Worm (Caenorhabditis elegans) whole organism, young adult: ENCODE results near the gene T07F12.4.
A peak's percentile ranks its signal among the peaks of the same experiment; 100 is the strongest.

Experiments
- F22D6.2 ChIP-seq: sonication (generic microtip); optimal IDR thresholded peaks from 2 replicates; lab custom pipeline; 2016; ENCODE audit warnings: mild to moderate bottlenecking, missing genetic modification characterization, missing compliant biosample characterization
- F57C9.4 ChIP-seq: sonication (generic microtip); optimal IDR thresholded peaks from 2 replicates; lab custom pipeline; 2017; ENCODE audit warnings: mild to moderate bottlenecking, missing genetic modification characterization, missing compliant biosample characterization
- Y56A3A.18 ChIP-seq: fragments of 200-800 bp; sonication (Bioruptor generic); IDR thresholded peaks from 2 replicates; pipeline ENCODE4 v1.3.6; 2022; ENCODE audit warnings: missing genetic modification reagents, missing genetic modification characterization, missing compliant biosample characterization
- attf-6 ChIP-seq: fragments of 200-800 bp; sonication (Bioruptor generic); IDR thresholded peaks from 2 replicates; pipeline ENCODE4 v1.3.6; 2022; ENCODE audit warnings: missing genetic modification reagents, missing genetic modification characterization, missing compliant biosample characterization
- ceh-91 ChIP-seq: fragments of 200-800 bp; sonication (Bioruptor generic); IDR thresholded peaks from 2 replicates; pipeline ENCODE4 v1.3.6; 2022; ENCODE audit warnings: missing genetic modification reagents, missing genetic modification characterization, missing compliant biosample characterization
- dox-1 ChIP-seq: fragments of 200-800 bp; sonication (Bioruptor generic); IDR thresholded peaks from 2 replicates; pipeline ENCODE4 v1.3.6; 2022; ENCODE audit warnings: missing genetic modification reagents, missing genetic modification characterization, missing compliant biosample characterization
- efl-1 ChIP-seq: fragments of 150-350 bp; optimal IDR thresholded peaks from 2 replicates; lab custom pipeline; 2014; ENCODE audit warnings: missing biosample characterization, missing genetic modification reagents, missing genetic modification characterization
- egl-18 ChIP-seq: fragments of 200-800 bp; sonication (Bioruptor generic); IDR thresholded peaks from 2 replicates; pipeline ENCODE4 v1.3.6; 2022; ENCODE audit warnings: missing genetic modification reagents, missing genetic modification characterization, missing compliant biosample characterization
- ets-4 ChIP-seq: fragments of 200-800 bp; sonication (Bioruptor generic); optimal IDR thresholded peaks from 2 replicates; lab custom pipeline; 2018; ENCODE audit warnings: mild to moderate bottlenecking, missing genetic modification characterization, missing compliant biosample characterization
- hmg-1.2 ChIP-seq: fragments of 200-800 bp; sonication (Bioruptor generic); IDR thresholded peaks from 2 replicates; pipeline ENCODE4 v1.3.6; 2022; ENCODE audit warnings: missing genetic modification reagents, missing genetic modification characterization, missing compliant biosample characterization
- let-607 ChIP-seq, 2 experiments: fragments of 200-800 bp in 1 of 2; sonication (Bioruptor generic) in 1 of 2; sonication (generic microtip) in 1 of 2; optimal IDR thresholded peaks; 2 replicates each; lab custom pipeline; 2016 to 2018; ENCODE audit warnings: mild to moderate bottlenecking in 2 of 2, missing compliant biosample characterization in 2 of 2, missing genetic modification characterization in 2 of 2, moderate library complexity in 2 of 2, missing genotype in 1 of 2
- lir-1 ChIP-seq: fragments of 200-800 bp; sonication (Bioruptor generic); conservative IDR thresholded peaks from 2 replicates; pipeline ENCODE4 v1.3.6; 2022; ENCODE audit warnings: missing genetic modification reagents, missing genetic modification characterization, missing compliant biosample characterization
- lsy-27 ChIP-seq: sonication (generic microtip); optimal IDR thresholded peaks from 2 replicates; lab custom pipeline; 2017; ENCODE audit warnings: missing genetic modification characterization, mild to moderate bottlenecking, missing compliant biosample characterization, antibody characterized with exemption, missing genotype, borderline replicate concordance; ENCODE audit not compliant: insufficient read depth
- madf-3 ChIP-seq: fragments of 200-800 bp; sonication (Bioruptor generic); IDR thresholded peaks from 2 replicates; pipeline ENCODE4 v1.3.6; 2022; ENCODE audit warnings: missing genetic modification reagents, missing genetic modification characterization, missing compliant biosample characterization
- mes-4 ChIP-seq: sonication (generic microtip); optimal IDR thresholded peaks from 2 replicates; lab custom pipeline; 2016; ENCODE audit warnings: missing genotype, missing genetic modification characterization, missing compliant biosample characterization
- nhr-80 ChIP-seq: sonication (generic microtip); optimal IDR thresholded peaks from 2 replicates; lab custom pipeline; 2016; ENCODE audit warnings: missing genetic modification characterization, missing compliant biosample characterization
- unc-130 ChIP-seq: sonication (generic microtip); optimal IDR thresholded peaks from 2 replicates; lab custom pipeline; 2016; ENCODE audit warnings: missing genetic modification reagents, missing genetic modification characterization, missing compliant biosample characterization

T07F12.4 gene

DNA sequence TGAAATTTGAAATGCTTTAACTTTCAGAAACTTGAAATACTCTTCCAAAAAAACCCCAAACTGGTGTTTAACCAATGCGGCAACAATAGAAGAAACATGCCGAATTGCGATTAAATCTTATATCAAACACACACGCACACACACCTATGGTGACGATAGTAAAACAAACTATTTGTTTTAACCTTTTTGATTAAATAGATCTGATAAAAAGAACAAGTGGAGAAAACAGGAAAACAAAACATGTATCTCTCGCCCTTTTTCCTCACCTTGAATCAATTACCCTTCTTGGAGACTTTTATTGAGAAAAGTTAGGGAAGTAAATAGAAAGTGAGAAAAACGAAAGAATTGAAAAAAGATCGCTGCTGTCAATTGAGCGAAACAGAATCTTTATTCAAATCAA is 39.2 kb downstream of the T07F12.4 start:
- no peak for TF ChIP-seq egl-18 (GFP tag; lab: Robert Waterston, UW)
- no peak for TF ChIP-seq lsy-27
- no peak for TF ChIP-seq attf-6 (GFP tag; lab: Robert Waterston, UW)
- no peak for TF ChIP-seq unc-130 (GFP tag; lab: Kevin White, UChicago)
- TF ChIP-seq madf-3 (GFP tag; lab: Robert Waterston, UW), result no peak
- TF ChIP-seq, all 124 proteins: peak for 0

- no peak for TF ChIP-seq Y56A3A.18 (GFP tag; lab: Robert Waterston, UW)
- TF ChIP-seq efl-1 (GFP tag; lab: Kevin White, UChicago), result no peak
- TF ChIP-seq F57C9.4 (tag; lab: Kevin White, UChicago), result no peak
- TF ChIP-seq lir-1 (GFP tag; lab: Robert Waterston, UW), result no peak
Measured at ce11 chrX:4859582-4860095, 41.0 kb downstream of the T07F12.4 start, which contains the start of gene add-1. add-1 (minus strand) TSS chrX:4860045.

ce11 chrX:4853060-4853459 is 47.6 kb downstream of the T07F12.4 start, which contains the start of gene F39C12.1:
F39C12.1 (minus strand) TSS chrX:4853195.
- no peak for TF ChIP-seq mes-4
- no peak for TF ChIP-seq madf-3 (GFP tag; lab: Robert Waterston, UW)
- peak; percentile 69; the same call in 1 of the 2 replicates for TF ChIP-seq dox-1 (GFP tag; lab: Robert Waterston, UW)
- no peak for TF ChIP-seq F22D6.2
- TF ChIP-seq hmg-1.2 (GFP tag; lab: Robert Waterston, UW), result peak; percentile 95
- TF ChIP-seq nhr-80, result peak; percentile 95
- TF ChIP-seq ceh-91 (GFP tag; lab: Robert Waterston, UW), result no peak
- TF ChIP-seq ets-4, result peak; percentile 31
- peak; percentile 24 to 52 for TF ChIP-seq let-607 (tag; optimal IDR thresholded peaks at IDR 0.05; lab: Kevin White, UChicago)
